Worm (Caenorhabditis elegans): ENCODE data around the gene Y119D3B.21.
A peak's percentile ranks its signal among the peaks of the same experiment; 100 is the strongest.

Y119D3B.21 gene

DNA sequence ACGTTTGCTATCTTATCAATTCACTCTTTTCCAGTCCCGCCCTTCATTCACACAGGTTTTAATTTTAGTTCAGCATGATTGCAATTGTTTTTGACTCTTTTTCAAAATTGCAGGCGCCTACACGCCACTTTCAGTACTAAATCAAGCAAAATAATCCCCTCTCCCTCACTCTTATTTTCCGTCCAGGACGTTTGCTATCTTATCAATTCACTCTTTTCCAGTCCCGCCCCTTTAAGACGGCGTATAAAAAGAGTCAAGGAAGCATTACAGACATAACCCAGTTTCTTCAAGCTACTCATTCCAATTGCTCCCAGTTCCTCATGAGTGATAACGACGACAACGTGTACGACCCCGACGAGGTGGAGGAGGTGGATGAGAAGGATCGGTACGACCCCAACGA lies at the start of gene Y119D3B.21:
Y119D3B.21 (plus strand) TSS at position 321 of the 400 bp plus-strand sequence.
- TF ChIP-seq tbp1 (GFP tag; optimal IDR thresholded peaks at IDR 0.05) (peak; percentile 6), ccch-3 (GFP tag; optimal IDR thresholded peaks at IDR 0.05) (no peak), mcd-1 (GFP tag; IDR thresholded peaks at IDR 0.05) (peak; percentile 38; the same call in 1 of the 2 replicates), repo-1 (tag; optimal IDR thresholded peaks at IDR 0.05) (no peak), ztf-25 (GFP tag; IDR thresholded peaks at IDR 0.05) (no peak), nhr-90 (tag; optimal IDR thresholded peaks at IDR 0.05) (peak; percentile 23), nhr-80 (tag; optimal IDR thresholded peaks at IDR 0.05) (peak; percentile 98), ztf-6 (GFP tag; IDR thresholded peaks at IDR 0.05) (no peak), attf-5 (GFP tag; optimal IDR thresholded peaks at IDR 0.05) (peak; percentile 34), ekl-4 (GFP tag; IDR thresholded peaks at IDR 0.05) (no peak), lin-54 (GFP tag; optimal IDR thresholded peaks at IDR 0.05) (peak; percentile 11), C06A6.2 (GFP tag; conservative IDR thresholded peaks at IDR 0.05) (no peak), lsy-27 (tag; optimal IDR thresholded peaks at IDR 0.05; ENCODE audit: borderline replicate concordance, insufficient read depth) (no peak), snpc-4 (GFP tag; optimal IDR thresholded peaks at IDR 0.05) (no peak), snpc-4 (tag; optimal IDR thresholded peaks at IDR 0.05) (no peak), nfya-1 (tag; optimal IDR thresholded peaks at IDR 0.05; ENCODE audit: borderline replicate concordance, insufficient read depth) (no peak), cebp-1 (GFP tag; IDR thresholded peaks at IDR 0.05) (no peak), cebp-1 (tag; optimal IDR thresholded peaks at IDR 0.05) (peak; percentile 74), hmg-1.2 (GFP tag; IDR thresholded peaks at IDR 0.05) (no peak), dox-1 (GFP tag; IDR thresholded peaks at IDR 0.05) (peak; percentile 65), ztf-22 (GFP tag; optimal IDR thresholded peaks at IDR 0.05) (peak; percentile 39), lag-1 (GFP tag; IDR thresholded peaks at IDR 0.05) (no peak), die-1 (tag; optimal IDR thresholded peaks at IDR 0.05) (no peak), efl-1 (GFP tag; optimal IDR thresholded peaks at IDR 0.05) (no peak), unc-130 (GFP tag; optimal IDR thresholded peaks at IDR 0.05) (no peak), ets-4 (GFP tag; optimal IDR thresholded peaks at IDR 0.05) (peak; percentile 14), F37B4.10 (GFP tag; IDR thresholded peaks at IDR 0.05) (no peak)

DNA sequence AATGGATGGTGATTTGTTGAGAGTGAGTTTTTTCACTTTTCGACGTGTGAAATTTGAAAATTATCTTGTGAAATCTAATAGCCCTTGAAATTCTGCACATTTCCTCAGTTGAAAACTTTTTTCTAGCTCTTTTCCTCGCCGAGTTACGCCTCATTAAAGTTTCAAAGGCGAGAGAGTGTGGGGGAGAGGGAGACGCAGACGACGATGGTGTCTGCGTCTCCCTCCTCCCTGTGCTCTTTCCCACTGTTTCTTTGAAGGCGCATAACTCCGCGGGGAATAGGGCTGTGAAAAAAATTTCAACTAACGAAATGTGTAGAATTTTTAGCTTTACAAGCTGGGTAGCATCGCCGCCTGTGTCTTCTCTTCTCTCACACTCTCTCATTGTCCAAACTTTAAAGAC lies 48.4 kb upstream of the Y119D3B.21 start:
- TF ChIP-seq Y53G8AR.9 (GFP tag; conservative IDR thresholded peaks at IDR 0.05), result no peak
- TF ChIP-seq hmg-1.2 (GFP tag; IDR thresholded peaks at IDR 0.05), result peak; percentile 95
- TF ChIP-seq gei-17 (GFP tag; optimal IDR thresholded peaks at IDR 0.05), result no peak

DNA sequence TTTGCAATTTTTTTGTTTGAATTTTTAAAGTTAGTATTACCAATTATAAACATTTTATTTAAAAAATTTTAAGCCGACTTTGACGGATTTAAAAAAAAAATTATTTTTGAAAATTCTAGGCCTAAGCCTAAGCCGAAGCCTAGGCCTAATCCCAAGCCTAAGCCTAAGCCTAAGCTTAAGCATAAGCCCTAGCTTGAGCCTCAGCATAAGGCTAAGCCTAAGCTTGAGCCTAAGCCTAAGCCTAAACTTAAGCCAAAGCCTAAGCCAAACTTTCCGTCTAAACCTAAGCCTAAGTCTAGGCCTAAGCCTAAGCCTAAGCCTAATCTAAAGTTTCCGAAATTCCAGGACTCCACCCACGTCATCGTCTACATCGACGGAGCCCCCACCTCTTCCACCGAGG lies 45.2 kb upstream of the Y119D3B.21 start:
- TF ChIP-seq madf-10 (tag; optimal IDR thresholded peaks at IDR 0.05) (no peak), nhr-179 (tag; optimal IDR thresholded peaks at IDR 0.05) (no peak), sea-2 (GFP tag; IDR thresholded peaks at IDR 0.05) (no peak), repo-1 (tag; optimal IDR thresholded peaks at IDR 0.05) (no peak), gei-17 (GFP tag; optimal IDR thresholded peaks at IDR 0.05) (no peak), B0261.1 (tag; optimal IDR thresholded peaks at IDR 0.05) (no peak), T26A5.8 (tag; optimal IDR thresholded peaks at IDR 0.05) (no peak), unc-62 (GFP tag; optimal IDR thresholded peaks at IDR 0.05) (no peak), F52B5.7 (tag; optimal IDR thresholded peaks at IDR 0.05) (no peak), lin-26 (GFP tag; IDR thresholded peaks at IDR 0.05) (no peak), efl-1 (GFP tag; optimal IDR thresholded peaks at IDR 0.05) (no peak), unc-130 (GFP tag; optimal IDR thresholded peaks at IDR 0.05) (no peak), tbp1 (GFP tag; optimal IDR thresholded peaks at IDR 0.05) (no peak), Y67H2A.10 (GFP tag; conservative IDR thresholded peaks at IDR 0.05) (no peak), xnd-1 (tag; optimal IDR thresholded peaks at IDR 0.05) (no peak)

Measured in whole organism, young adult.